Fruit fly (Drosophila melanogaster): ENCODE results near the gene Mtr3.

Mtr3 gene

dm6 chr3L:19902560-19903399 lies 10.7 kb downstream of the Mtr3 start (continued):
- TF ChIP-seq Smox (GFP tag; optimal IDR thresholded peaks at IDR 0.05) (peak; percentile 98), fkh (GFP tag; optimal IDR thresholded peaks at IDR 0.05) (peak; percentile 51), esn (GFP tag; optimal IDR thresholded peaks at IDR 0.05) (peak; percentile 99), salr (GFP tag; optimal IDR thresholded peaks at IDR 0.05) (peak; percentile 96 to 97), CG31627 (GFP tag; optimal IDR thresholded peaks at IDR 0.05) (peak; percentile 99), CG6854 (GFP tag; optimal IDR thresholded peaks at IDR 0.05) (peak; percentile 97), lz (GFP tag; optimal IDR thresholded peaks at IDR 0.05) (peak; percentile 99), Ets96B (tag; optimal IDR thresholded peaks at IDR 0.05) (peak; percentile 98), Eip78C (GFP tag) (peak; percentile 100), cyc (GFP tag; optimal IDR thresholded peaks at IDR 0.05) (peak; percentile 99), dac (GFP tag; optimal IDR thresholded peaks at IDR 0.05) (peak; percentile 95), CG6808 (GFP tag; optimal IDR thresholded peaks at IDR 0.05) (peak; percentile 98), Ets21C (GFP tag; optimal IDR thresholded peaks at IDR 0.05) (peak; percentile 98), Sox102F (GFP tag; optimal IDR thresholded peaks at IDR 0.05) (peak; percentile 99), OdsH (GFP tag; optimal IDR thresholded peaks at IDR 0.05) (peak; percentile 99), CG6792 (GFP tag; optimal IDR thresholded peaks at IDR 0.05) (peak; percentile 99), fd85E (GFP tag; optimal IDR thresholded peaks at IDR 0.05) (peak; percentile 92), Lpt (GFP tag; optimal IDR thresholded peaks at IDR 0.05) (peak; percentile 96), CG6276 (GFP tag; optimal IDR thresholded peaks at IDR 0.05) (peak; percentile 96), Gug (GFP tag; IDR thresholded peaks at IDR 0.05) (peak; percentile 93), CG15336 (GFP tag; IDR thresholded peaks at IDR 0.05) (peak; percentile 98), CG9139 (GFP tag; optimal IDR thresholded peaks at IDR 0.05) (peak; percentile 89), Hr39 (GFP tag; optimal IDR thresholded peaks at IDR 0.05) (peak; percentile 99), Met (GFP tag; optimal IDR thresholded peaks at IDR 0.05) (peak; percentile 99), ss (GFP tag; optimal IDR thresholded peaks at IDR 0.05) (peak; percentile 97 to 98), CG6163 (GFP tag; IDR thresholded peaks at IDR 0.05) (peak; percentile 98), CG11294 (GFP tag; IDR thresholded peaks at IDR 0.05) (peak; percentile 93), achi (GFP tag; optimal IDR thresholded peaks at IDR 0.05) (peak; percentile 98), CG7368 (GFP tag; optimal IDR thresholded peaks at IDR 0.05) (peak; percentile 96), Blimp-1 (GFP tag; optimal IDR thresholded peaks at IDR 0.05) (peak; percentile 93), CG10669 (GFP tag; optimal IDR thresholded peaks at IDR 0.05) (peak; percentile 97), CG11902 (GFP tag; optimal IDR thresholded peaks at IDR 0.05) (peak; percentile 95), acj6 (GFP tag; optimal IDR thresholded peaks at IDR 0.05) (peak; percentile 99), CG34406 (GFP tag; optimal IDR thresholded peaks at IDR 0.05) (peak; percentile 98), CG11762 (GFP tag; optimal IDR thresholded peaks at IDR 0.05; ENCODE audit: insufficient read depth) (peak; percentile 91), CG8119 (GFP tag; IDR thresholded peaks at IDR 0.05) (peak; percentile 98)

- TF ChIP-seq Eip78C (GFP tag) = peak; percentile 36
- peak; percentile 98 for TF ChIP-seq vri (GFP tag; optimal IDR thresholded peaks at IDR 0.05)
- no peak for TF ChIP-seq fkh (GFP tag; optimal IDR thresholded peaks at IDR 0.05)
- peak; percentile 80 for TF ChIP-seq Eip93F (GFP tag; optimal IDR thresholded peaks at IDR 0.05)
- no peak for TF ChIP-seq esn (GFP tag; optimal IDR thresholded peaks at IDR 0.05)
- no peak for TF ChIP-seq CG6276 (GFP tag; optimal IDR thresholded peaks at IDR 0.05)
- no peak for TF ChIP-seq eg (GFP tag; IDR thresholded peaks at IDR 0.05)
- TF ChIP-seq CG11294 (GFP tag; IDR thresholded peaks at IDR 0.05) = no peak
- no peak for TF ChIP-seq Hr38 (GFP tag; optimal IDR thresholded peaks at IDR 0.05)
These were observed 11.8 kb downstream of the Mtr3 start for dm6 chr3L:19901486-19902255.

Data from whole organism, prepupa.